Worm (Caenorhabditis elegans): Measurements from ENCODE around the gene rac-2.

The rac-2 gene

DNA sequence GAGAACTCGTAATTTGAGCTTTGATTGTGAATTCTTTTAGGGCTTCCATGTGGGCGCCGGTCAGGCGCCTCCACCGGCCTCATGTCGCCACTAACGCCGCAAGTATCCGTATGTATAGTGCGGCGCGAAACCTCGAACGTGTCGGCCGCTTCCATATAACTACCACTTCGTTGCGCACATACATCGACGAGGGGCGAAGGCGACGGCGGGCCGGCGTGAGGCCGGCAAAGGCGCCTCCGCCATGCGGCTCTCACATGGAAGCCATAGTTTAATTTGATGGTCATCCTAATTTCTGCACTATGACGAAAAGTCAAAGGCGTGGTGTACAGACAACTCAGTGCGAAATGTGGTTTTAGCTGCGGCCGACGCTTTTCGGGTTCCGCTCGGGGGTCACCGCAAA is 2.1 kb downstream of the rac-2 start (continued):
- TF ChIP-seq C34B4.2 (tag; optimal IDR thresholded peaks at IDR 0.05) (no peak), efl-3 (GFP tag; optimal IDR thresholded peaks at IDR 0.05) (no peak), sptf-1 (tag; optimal IDR thresholded peaks at IDR 0.05) (no peak)

DNA sequence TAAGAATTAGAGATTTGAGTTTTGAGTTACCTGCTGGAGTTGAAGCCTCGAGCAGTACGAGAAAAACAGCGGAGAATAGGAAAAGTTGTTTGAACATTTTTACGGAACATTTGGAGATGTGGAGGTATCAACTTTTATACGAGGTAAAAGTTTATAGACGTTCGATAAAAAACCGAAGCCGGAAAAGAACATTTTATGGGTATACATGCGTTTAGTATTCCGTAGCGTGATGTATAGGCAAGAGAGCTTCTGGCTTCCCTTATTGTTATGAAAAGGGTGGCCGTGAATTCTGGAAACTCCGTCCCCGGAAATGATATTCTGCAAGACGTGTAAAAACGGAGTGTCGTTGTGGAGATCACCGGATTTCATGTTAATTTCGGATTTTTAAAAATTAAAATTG is 12.4 kb downstream of the rac-2 start, which contains the start of gene K03D3.5:
Gene K03D3.5, minus strand, starts transcription at position 101 of the 400 bp plus-strand sequence.
- no peak for TF ChIP-seq mab-9 (GFP tag; IDR thresholded peaks at IDR 0.05)
- no peak for TF ChIP-seq nhr-19 (GFP tag; conservative IDR thresholded peaks at IDR 0.05)
- TF ChIP-seq irx-1 (tag; optimal IDR thresholded peaks at IDR 0.05), result no peak
- no peak for TF ChIP-seq unc-98 (GFP tag; IDR thresholded peaks at IDR 0.05)
- TF ChIP-seq lin-13 (GFP tag; optimal IDR thresholded peaks at IDR 0.05), result no peak
- TF ChIP-seq hpl-2 (GFP tag; optimal IDR thresholded peaks at IDR 0.05), result no peak
- TF ChIP-seq snu-23 (GFP tag; optimal IDR thresholded peaks at IDR 0.05), result no peak
- TF ChIP-seq ama-1 (optimal IDR thresholded peaks at IDR 0.05), result no peak
- TF ChIP-seq egl-27 (tag; optimal IDR thresholded peaks at IDR 0.05), result no peak
- no peak for TF ChIP-seq jun-1 (tag; optimal IDR thresholded peaks at IDR 0.05)
- TF ChIP-seq efl-3 (GFP tag; optimal IDR thresholded peaks at IDR 0.05), result no peak
- no peak for TF ChIP-seq dpl-1 (GFP tag; optimal IDR thresholded peaks at IDR 0.05)

DNA sequence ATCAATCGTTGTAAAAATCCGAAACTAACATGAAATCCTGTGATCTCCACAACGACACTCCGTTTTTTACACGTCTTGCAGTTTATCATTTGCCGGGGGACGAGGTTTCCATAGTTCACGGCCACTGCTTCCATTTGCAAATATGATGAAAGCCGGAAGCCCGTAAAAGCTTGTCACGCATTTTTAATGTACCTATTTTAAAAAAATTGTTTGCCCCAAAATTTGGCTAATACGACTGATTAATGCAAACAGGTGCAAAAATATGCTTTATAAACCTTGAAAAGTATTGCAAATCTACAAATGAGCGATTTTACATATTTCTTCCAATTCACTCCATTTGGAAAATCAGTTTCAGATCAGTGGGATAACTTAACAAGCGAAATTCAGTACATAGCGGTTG is 12.8 kb downstream of the rac-2 start, which contains the start of gene srz-61:
Gene srz-61, plus strand, starts transcription at position 301 of the 400 bp plus-strand sequence.
- TF ChIP-seq sup-37 (GFP tag; optimal IDR thresholded peaks at IDR 0.05) (no peak), egl-27 (tag; optimal IDR thresholded peaks at IDR 0.05) (no peak), mdl-1 (tag; optimal IDR thresholded peaks at IDR 0.05) (no peak), aha-1 (tag; optimal IDR thresholded peaks at IDR 0.05) (no peak), vab-15 (tag; optimal IDR thresholded peaks at IDR 0.05) (no peak), ces-1 (GFP tag; optimal IDR thresholded peaks at IDR 0.05) (no peak)

DNA sequence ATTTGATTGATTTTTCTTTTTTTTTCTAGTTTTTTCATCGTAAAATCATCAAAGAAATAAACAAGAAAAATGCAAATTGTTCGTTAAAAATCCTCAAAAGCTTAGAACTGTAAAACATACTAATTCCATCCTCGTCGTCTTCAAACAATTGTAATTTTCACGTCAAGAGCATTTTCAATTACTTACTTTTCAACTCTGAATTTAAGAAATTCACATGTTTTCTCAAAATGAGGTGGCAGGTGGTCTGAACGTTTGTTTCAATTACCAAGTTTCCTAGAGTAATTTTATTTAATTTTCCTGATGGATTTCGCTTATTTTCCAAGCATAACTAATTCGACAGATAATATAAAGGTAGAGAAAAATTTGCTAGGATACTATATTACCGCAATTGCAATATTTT is 15.3 kb downstream of the rac-2 start, which contains the start of gene srz-104:
Gene srz-104, plus strand, starts transcription at position 301 of the 400 bp plus-strand sequence.
- TF ChIP-seq lin-13 (GFP tag; optimal IDR thresholded peaks at IDR 0.05), result no peak
- TF ChIP-seq hlh-4 (tag; optimal IDR thresholded peaks at IDR 0.05), result peak; percentile 11

- TF ChIP-seq snu-23 (GFP tag; optimal IDR thresholded peaks at IDR 0.05), result no peak
- no peak for TF ChIP-seq ceh-90 (tag; optimal IDR thresholded peaks at IDR 0.05)
- TF ChIP-seq alr-1 (tag; optimal IDR thresholded peaks at IDR 0.05; ENCODE audit: borderline replicate concordance), result no peak
- TF ChIP-seq hpl-2 (GFP tag; optimal IDR thresholded peaks at IDR 0.05), result no peak
- no peak for TF ChIP-seq efl-1 (optimal IDR thresholded peaks at IDR 0.05)
- TF ChIP-seq efl-1 (GFP tag; optimal IDR thresholded peaks at IDR 0.05 in 1 of 2), result no peak
- TF ChIP-seq ceh-63 (GFP tag; optimal IDR thresholded peaks at IDR 0.05), result no peak
- no peak for TF ChIP-seq mep-1 (tag; optimal IDR thresholded peaks at IDR 0.05)
- no peak for TF ChIP-seq nhr-28 (tag; optimal IDR thresholded peaks at IDR 0.05)
- no peak for TF ChIP-seq fkh-4 (tag; optimal IDR thresholded peaks at IDR 0.05; ENCODE audit: borderline replicate concordance)
- no peak for TF ChIP-seq mef-2 (tag; optimal IDR thresholded peaks at IDR 0.05)
- TF ChIP-seq xbp-1 (tag; optimal IDR thresholded peaks at IDR 0.05), result no peak
- TF ChIP-seq aly-2 (tag; optimal IDR thresholded peaks at IDR 0.05), result no peak
- no peak for TF ChIP-seq ceh-88 (GFP tag; IDR thresholded peaks at IDR 0.05)
- TF ChIP-seq elt-2 (tag; optimal IDR thresholded peaks at IDR 0.05), result no peak
- TF ChIP-seq nhr-11 (tag; optimal IDR thresholded peaks at IDR 0.05), result no peak
- TF ChIP-seq fos-1 (tag; optimal IDR thresholded peaks at IDR 0.05), result no peak
- TF ChIP-seq ceh-8 (GFP tag; optimal IDR thresholded peaks at IDR 0.05), result no peak
- TF ChIP-seq efl-3 (GFP tag; optimal IDR thresholded peaks at IDR 0.05), result no peak
Observed at ce11 chrIV:16324589-16324988, 16.6 kb downstream of the rac-2 start, which contains the start of gene srz-105. TSS of gene srz-105 (plus strand) at chrIV:16324889.
